Fruit fly (Drosophila melanogaster) whole organism, embryonic: ENCODE data around the gene P5CDh1.

Experiments used
- ATbp ChIP-seq: fragments of 200-800 bp; sonication (Bioruptor generic); optimal IDR thresholded peaks from 2 replicates; lab custom pipeline; 2017; ENCODE audit warnings: missing biosample characterization, mild to moderate bottlenecking, missing genetic modification characterization, missing genetic modification reagents
- CG10267 ChIP-seq: fragments of 200-800 bp; sonication (Bioruptor generic); optimal IDR thresholded peaks from 2 replicates; lab custom pipeline; 2018; ENCODE audit warnings: missing biosample characterization, mild to moderate bottlenecking, missing genetic modification characterization, moderate library complexity
- CG11696 ChIP-seq: fragments of 200-800 bp; sonication (Bioruptor generic); IDR thresholded peaks from 2 replicates; pipeline ENCODE4 v1.3.6; 2022; ENCODE audit warnings: missing biosample characterization, missing genetic modification characterization
- CG1233 ChIP-seq: fragments of 200-800 bp; sonication (Bioruptor generic); optimal IDR thresholded peaks from 4 replicates; lab custom pipeline; 2018; ENCODE audit warnings: missing biosample characterization, mild to moderate bottlenecking, missing genetic modification characterization
- CG14441 ChIP-seq: fragments of 200-800 bp; sonication (Bioruptor generic); IDR thresholded peaks from 2 replicates; pipeline ENCODE4 v1.3.6; 2022; ENCODE audit warnings: missing biosample characterization, missing genetic modification characterization
- CG14667 ChIP-seq: fragments of 200-800 bp; sonication (Bioruptor generic); IDR thresholded peaks from 2 replicates; pipeline ENCODE4 v1.3.6; 2022; ENCODE audit warnings: missing biosample characterization, missing genetic modification characterization
- CG17385 ChIP-seq: fragments of 200-800 bp; sonication (Bioruptor generic); optimal IDR thresholded peaks from 3 replicates; lab custom pipeline; 2018; ENCODE audit warnings: missing biosample characterization, mild to moderate bottlenecking, missing genetic modification characterization
- CG2116 ChIP-seq: fragments of 200-800 bp; sonication (Bioruptor generic); optimal IDR thresholded peaks from 3 replicates; lab custom pipeline; 2018; ENCODE audit warnings: missing biosample characterization, mild to moderate bottlenecking, missing genetic modification characterization
- CG2678 ChIP-seq: fragments of 200-800 bp; sonication (Bioruptor generic); optimal IDR thresholded peaks from 3 replicates; lab custom pipeline; 2019; ENCODE audit warnings: missing biosample characterization, mild to moderate bottlenecking, missing genetic modification characterization, moderate library complexity
- CG2875 ChIP-seq: fragments of 200-800 bp; sonication (Bioruptor generic); optimal IDR thresholded peaks from 2 replicates; lab custom pipeline; 2017; ENCODE audit warnings: missing biosample characterization, mild to moderate bottlenecking, missing genetic modification characterization, missing genetic modification reagents
- CG3065 ChIP-seq: fragments of 200-800 bp; sonication (Bioruptor generic); optimal IDR thresholded peaks from 2 replicates; lab custom pipeline; 2016; ENCODE audit warnings: missing biosample characterization, missing genetic modification characterization
- CG3407 ChIP-seq: fragments of 200-800 bp; sonication (Bioruptor generic); optimal IDR thresholded peaks from 2 replicates; lab custom pipeline; 2018; ENCODE audit warnings: missing biosample characterization, mild to moderate bottlenecking, missing genetic modification characterization
- CG7271 ChIP-seq: fragments of 200-800 bp; sonication (Bioruptor generic); optimal IDR thresholded peaks from 2 replicates; lab custom pipeline; 2018; ENCODE audit warnings: missing biosample characterization, mild to moderate bottlenecking, missing genetic modification characterization, moderate library complexity
- CG7556 ChIP-seq: fragments of 200-800 bp; sonication (Bioruptor generic); optimal IDR thresholded peaks from 2 replicates; lab custom pipeline; 2017; ENCODE audit warnings: missing biosample characterization, mild to moderate bottlenecking, missing genetic modification characterization
- CG8290 ChIP-seq, 3 experiments: fragments of 200-800 bp; sonication (Bioruptor generic); optimal IDR thresholded peaks; 2 replicates each; lab custom pipeline; 2016 to 2019; ENCODE audit warnings: missing biosample characterization in 3 of 3, missing genetic modification characterization in 3 of 3, mild to moderate bottlenecking in 2 of 3, moderate library complexity in 1 of 3
- CG8924 ChIP-seq: fragments of 200-800 bp; optimal IDR thresholded peaks from 3 replicates; lab custom pipeline; 2019; ENCODE audit warnings: missing biosample characterization, mild to moderate bottlenecking, missing genetic modification characterization, moderate library complexity
- CG9215 ChIP-seq: fragments of 200-800 bp; sonication (Bioruptor generic); IDR thresholded peaks from 2 replicates; pipeline ENCODE4 v1.3.6; 2022; ENCODE audit warnings: missing biosample characterization, missing genetic modification characterization
- CG9727 ChIP-seq: fragments of 200-800 bp; sonication (Bioruptor generic); optimal IDR thresholded peaks from 3 replicates; lab custom pipeline; 2017; ENCODE audit warnings: missing biosample characterization, mild to moderate bottlenecking, missing genetic modification characterization
- CG9817 ChIP-seq: fragments of 200-800 bp; sonication (Bioruptor generic); optimal IDR thresholded peaks from 2 replicates; lab custom pipeline; 2018; ENCODE audit warnings: missing biosample characterization, mild to moderate bottlenecking, missing genetic modification characterization, moderate library complexity
- CG9876 ChIP-seq: fragments of 200-800 bp; sonication (Bioruptor generic); optimal IDR thresholded peaks from 2 replicates; lab custom pipeline; 2016; ENCODE audit warnings: missing biosample characterization, missing genetic modification characterization
- Doc2 ChIP-seq: fragments of 200-800 bp; sonication (Bioruptor generic); IDR thresholded peaks from 2 replicates; pipeline ENCODE4 v1.3.6; 2022; ENCODE audit warnings: missing biosample characterization, missing genetic modification characterization
- Elba2 ChIP-seq: fragments of 200-800 bp; sonication (Bioruptor generic); optimal IDR thresholded peaks from 3 replicates; lab custom pipeline; 2016; ENCODE audit warnings: missing biosample characterization, missing genetic modification characterization
- H15 ChIP-seq: fragments of 200-800 bp; sonication (Bioruptor generic); IDR thresholded peaks from 3 replicates; pipeline ENCODE4 v1.3.6; 2022; ENCODE audit warnings: missing biosample characterization, missing genetic modification characterization
- Optix ChIP-seq: fragments of 200-800 bp; sonication (Bioruptor generic); IDR thresholded peaks from 3 replicates; pipeline ENCODE4 v1.3.6; 2022; ENCODE audit warnings: missing biosample characterization, missing genetic modification characterization
- Poxn ChIP-seq: fragments of 200-800 bp; sonication (Bioruptor generic); IDR thresholded peaks from 2 replicates; pipeline ENCODE4 v1.3.6; 2022; ENCODE audit warnings: missing biosample characterization, missing genetic modification characterization
- Stat92E ChIP-seq, 3 experiments: fragments of >200 bp in 2 of 3; fragments of 200-800 bp in 1 of 3; sonication (Bioruptor generic) in 1 of 3; optimal IDR thresholded peaks; 2 replicates each; lab custom pipeline; 2017 to 2019; ENCODE audit warnings: missing biosample characterization in 3 of 3, missing genetic modification characterization in 3 of 3, mild to moderate bottlenecking in 1 of 3, moderate library complexity in 1 of 3
- Taf1 ChIP-seq: fragments of 200-800 bp; sonication (Bioruptor generic); IDR thresholded peaks from 2 replicates; pipeline ENCODE4 v1.3.6; 2022; ENCODE audit warnings: missing biosample characterization, missing genetic modification characterization
- Trl ChIP-seq, 3 experiments: fragments of >200 bp in 2 of 3; fragments of 200-800 bp in 1 of 3; sonication (Bioruptor generic) in 1 of 3; optimal IDR thresholded peaks; 2 replicates in 1 of 3; 3 replicates in 2 of 3; lab custom pipeline; 2016 to 2017; ENCODE audit warnings: missing biosample characterization in 1 of 3, missing genetic modification characterization in 1 of 3
- caup ChIP-seq: fragments of 200-800 bp; sonication (Bioruptor generic); optimal IDR thresholded peaks from 3 replicates; lab custom pipeline; 2017; ENCODE audit warnings: missing biosample characterization, mild to moderate bottlenecking, missing genetic modification characterization, moderate library complexity; ENCODE audit not compliant: severe bottlenecking
- dan ChIP-seq: fragments of 200-800 bp; sonication (Bioruptor generic); IDR thresholded peaks from 2 replicates; pipeline ENCODE4 v1.3.6; 2022; ENCODE audit warnings: missing biosample characterization, missing genetic modification characterization
- dati ChIP-seq: fragments of 200-800 bp; sonication (Bioruptor generic); IDR thresholded peaks from 2 replicates; pipeline ENCODE4 v1.3.6; 2022; ENCODE audit warnings: missing biosample characterization, missing genetic modification characterization
- dmrt11E ChIP-seq: fragments of 200-800 bp; sonication (Bioruptor generic); optimal IDR thresholded peaks from 3 replicates; lab custom pipeline; 2018; ENCODE audit warnings: missing biosample characterization, mild to moderate bottlenecking, missing genetic modification characterization, moderate library complexity
- ewg ChIP-seq: fragments of 200-800 bp; sonication (Bioruptor generic); optimal IDR thresholded peaks from 3 replicates; lab custom pipeline; 2017; ENCODE audit warnings: mild to moderate bottlenecking, missing biosample characterization, missing genetic modification reagents, missing genetic modification characterization
- gcm ChIP-seq: fragments of 200-800 bp; sonication (Bioruptor generic); optimal IDR thresholded peaks from 2 replicates; lab custom pipeline; 2019; ENCODE audit warnings: missing biosample characterization, mild to moderate bottlenecking, missing genetic modification characterization, moderate library complexity
- insv ChIP-seq, 2 experiments: fragments of 200-800 bp; sonication (Bioruptor generic); optimal IDR thresholded peaks; 3 replicates each; lab custom pipeline; 2016 to 2018; ENCODE audit warnings: missing biosample characterization in 2 of 2, missing genetic modification characterization in 2 of 2
- ken ChIP-seq: fragments of 200-800 bp; sonication (Bioruptor generic); IDR thresholded peaks from 3 replicates; pipeline ENCODE4 v1.3.6; 2022; ENCODE audit warnings: missing biosample characterization, missing genetic modification characterization
- klu ChIP-seq: fragments of 200-800 bp; sonication (Bioruptor generic); IDR thresholded peaks from 2 replicates; pipeline ENCODE4 v1.3.6; 2022; ENCODE audit warnings: missing biosample characterization, missing genetic modification characterization
- knrl ChIP-seq: fragments of 200-800 bp; sonication (Bioruptor generic); IDR thresholded peaks from 3 replicates; pipeline ENCODE4 v1.3.6; 2022; ENCODE audit warnings: missing biosample characterization, missing genetic modification characterization; ENCODE audit not compliant: partially characterized antibody
- nmo ChIP-seq: fragments of 200-800 bp; sonication (Bioruptor generic); optimal IDR thresholded peaks from 2 replicates; lab custom pipeline; 2018; ENCODE audit warnings: missing biosample characterization, mild to moderate bottlenecking, missing genetic modification characterization, moderate library complexity
- org-1 ChIP-seq: fragments of 200-800 bp; sonication (Bioruptor generic); optimal IDR thresholded peaks from 2 replicates; lab custom pipeline; 2017; ENCODE audit warnings: missing biosample characterization, missing genetic modification characterization
- pan ChIP-seq, 4 experiments: fragments of >200 bp in 3 of 4; fragments of 200-800 bp in 1 of 4; sonication (Bioruptor generic) in 1 of 4; optimal IDR thresholded peaks in 3 of 4; IDR thresholded peaks in 1 of 4; 2 replicates each; pipeline versions ENCODE4 v1.3.6 to Lab custom; 2017 to 2022; ENCODE audit warnings: missing biosample characterization in 2 of 4, missing genetic modification characterization in 2 of 4, mixed read lengths in 1 of 4
- sens-2 ChIP-seq: fragments of 200-800 bp; sonication (Bioruptor generic); IDR thresholded peaks from 2 replicates; pipeline ENCODE4 v1.3.6; 2022; ENCODE audit warnings: missing biosample characterization, missing genetic modification characterization
- shn ChIP-seq: fragments of 200-800 bp; sonication (Bioruptor generic); optimal IDR thresholded peaks from 3 replicates; lab custom pipeline; 2016; ENCODE audit warnings: missing biosample characterization, missing genetic modification characterization
- sim ChIP-seq: fragments of 200-800 bp; sonication (Bioruptor generic); IDR thresholded peaks from 2 replicates; pipeline ENCODE4 v1.3.6; 2022; ENCODE audit warnings: missing biosample characterization, missing genetic modification characterization
- slbo ChIP-seq: fragments of 200-800 bp; sonication (Bioruptor generic); IDR thresholded peaks from 2 replicates; pipeline ENCODE4 v1.3.6; 2022; ENCODE audit warnings: missing biosample characterization, missing genetic modification characterization
- sna ChIP-seq: fragments of 200-800 bp; sonication (Bioruptor generic); IDR thresholded peaks from 2 replicates; pipeline ENCODE4 v1.3.6; 2022; ENCODE audit warnings: missing biosample characterization, missing genetic modification characterization; ENCODE audit not compliant: partially characterized antibody
- vvl ChIP-seq: fragments of 200-800 bp; sonication (Bioruptor generic); IDR thresholded peaks from 2 replicates; pipeline ENCODE4 v1.3.6; 2022; ENCODE audit warnings: missing biosample characterization, missing genetic modification characterization

P5CDh1 gene

DNA sequence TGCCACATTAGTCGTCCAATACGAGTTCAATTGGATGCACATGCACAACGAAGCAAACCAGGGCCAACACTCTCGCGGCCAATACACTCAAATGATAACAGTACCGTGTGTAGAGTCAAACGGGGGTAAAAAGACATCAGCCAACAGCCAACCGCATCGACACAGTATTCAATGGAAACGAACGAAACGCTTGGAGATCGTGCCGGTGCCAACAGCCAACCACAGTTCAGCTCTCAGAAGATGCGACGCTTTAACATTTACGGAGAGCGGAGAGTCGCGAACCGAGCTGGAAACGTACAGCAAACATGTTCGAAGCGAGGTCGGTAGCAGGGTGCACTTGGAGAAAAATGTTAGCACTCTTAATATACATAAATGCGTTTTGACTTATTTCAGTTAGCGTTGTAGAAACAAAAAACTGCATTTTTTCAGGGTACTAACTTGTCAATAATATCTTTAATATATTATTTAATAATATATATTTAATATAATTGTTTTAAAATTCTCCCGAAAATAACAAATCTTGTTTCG, 33.1 kb downstream of the P5CDh1 start (continued):
- peak; percentile 54; the same call in 1 of the 2 replicates for TF ChIP-seq CG11696 (GFP tag; lab: Robert Waterston, UW)
- TF ChIP-seq knrl: no peak
- TF ChIP-seq Trl (optimal IDR thresholded peaks at IDR 0.05; lab: Kevin White, UChicago): peak; percentile 42 to 76
- TF ChIP-seq Trl (GFP tag; optimal IDR thresholded peaks at IDR 0.05; lab: Kevin White, UChicago): no peak
- TF ChIP-seq Optix: peak; percentile 7; the same call in 1 of the 3 replicates
- peak; percentile 56; the same call in 2 of the 3 replicates for TF ChIP-seq H15 (GFP tag; lab: Robert Waterston, UW)
- peak; percentile 51 for TF ChIP-seq Elba2 (GFP tag; lab: Kevin White, UChicago)
- no peak for TF ChIP-seq klu (GFP tag; lab: Robert Waterston, UW)
- TF ChIP-seq CG9215 (GFP tag; lab: Robert Waterston, UW): 0 out of 2 replicates have a peak, but pooled peaks have one; percentile 17
- TF ChIP-seq CG2116 (GFP tag; lab: Kevin White, UChicago): peak; percentile 28
- no peak for TF ChIP-seq CG9876 (GFP tag; lab: Kevin White, UChicago)
- peak; percentile 47; the same call in 1 of the 2 replicates for TF ChIP-seq CG14667
- TF ChIP-seq pan (optimal IDR thresholded peaks at IDR 0.05; lab: Kevin White, UChicago): no peak
- TF ChIP-seq pan (GFP tag; optimal IDR thresholded peaks at IDR 0.05 in 1 of 2, IDR thresholded peaks at IDR 0.05 in 1 of 2): peak in 1 of 2 experiments; percentile 69
- peak; percentile 63 for TF ChIP-seq gcm
- peak; percentile 33 for TF ChIP-seq CG9817 (tag; lab: Kevin White, UChicago)
- no peak for TF ChIP-seq dan (GFP tag; lab: Robert Waterston, UW)
- no peak for TF ChIP-seq CG7271 (tag; lab: Kevin White, UChicago)
- no peak for TF ChIP-seq Poxn (GFP tag; lab: Robert Waterston, UW)
- TF ChIP-seq Stat92E (GFP tag; optimal IDR thresholded peaks at IDR 0.05; lab: Kevin White, UChicago): peak in 1 of 3 experiments; percentile 53
- TF ChIP-seq CG3065 (GFP tag; lab: Kevin White, UChicago): no peak
- TF ChIP-seq org-1 (GFP tag; lab: Kevin White, UChicago): peak; percentile 41
- TF ChIP-seq slbo (GFP tag; lab: Robert Waterston, UW): peak; percentile 70
- TF ChIP-seq CG3407 (GFP tag; lab: Kevin White, UChicago): peak; percentile 25
- TF ChIP-seq insv (GFP tag; optimal IDR thresholded peaks at IDR 0.05; lab: Kevin White, UChicago): peak in 1 of 2 experiments; percentile 31
- no peak for TF ChIP-seq sna (GFP tag; lab: Robert Waterston, UW)
- TF ChIP-seq Taf1: no peak; the same call in 1 of the 2 replicates
- peak; percentile 59; the same call in 1 of the 2 replicates for TF ChIP-seq sim
- TF ChIP-seq CG7556 (GFP tag; lab: Kevin White, UChicago): no peak
- no peak for TF ChIP-seq shn (GFP tag; lab: Kevin White, UChicago)
- peak; percentile 84 for TF ChIP-seq vvl (GFP tag; lab: Robert Waterston, UW)
- TF ChIP-seq CG8290 (GFP tag; optimal IDR thresholded peaks at IDR 0.05; lab: Kevin White, UChicago): peak; percentile 58
- TF ChIP-seq CG8290 (tag; optimal IDR thresholded peaks at IDR 0.05; lab: Kevin White, UChicago): no peak
- TF ChIP-seq CG2875 (GFP tag; lab: Kevin White, UChicago): peak; percentile 43
- peak; percentile 69 for TF ChIP-seq CG14441 (GFP tag; lab: Robert Waterston, UW)
- TF ChIP-seq CG17385 (GFP tag; lab: Kevin White, UChicago): peak; percentile 45
- TF ChIP-seq CG8924 (tag; lab: Kevin White, UChicago): peak; percentile 71
- peak; percentile 52; the same call in 1 of the 3 replicates for TF ChIP-seq ken
- peak; percentile 35; the same call in 1 of the 2 replicates for TF ChIP-seq dati (GFP tag; lab: Robert Waterston, UW)
- peak; percentile 58 for TF ChIP-seq ATbp (GFP tag; lab: Kevin White, UChicago)
- TF ChIP-seq CG2678 (tag; lab: Kevin White, UChicago): no peak
- peak; percentile 87 for TF ChIP-seq dmrt11E (tag; lab: Kevin White, UChicago)
- TF ChIP-seq ewg (GFP tag; lab: Kevin White, UChicago): peak; percentile 28
- no peak for TF ChIP-seq Doc2
- TF ChIP-seq nmo (GFP tag; lab: Kevin White, UChicago): peak; percentile 82
- TF ChIP-seq CG1233 (GFP tag; lab: Kevin White, UChicago): peak; percentile 35
- peak; percentile 73 for TF ChIP-seq CG10267 (tag; lab: Kevin White, UChicago)
- peak; percentile 85 for TF ChIP-seq CG9727 (GFP tag; lab: Kevin White, UChicago)
- TF ChIP-seq sens-2 (GFP tag; lab: Robert Waterston, UW): 0 out of 2 replicates have a peak, but pooled peaks have one; percentile 53
- peak; percentile 38 for TF ChIP-seq caup (GFP tag; lab: Kevin White, UChicago)
